Worm (Caenorhabditis elegans) whole organism, L4 larva: ENCODE data around the gene C47D12.5.
A peak's percentile ranks its signal among the peaks of the same experiment; 100 is the strongest.

ENCODE experiments used
- F10B5.3 ChIP-seq: sonication (generic microtip); optimal IDR thresholded peaks from 2 replicates; lab custom pipeline; 2016; ENCODE audit warnings: mild to moderate bottlenecking, missing genetic modification characterization, missing compliant biosample characterization
- F37D6.2 ChIP-seq: sonication (generic microtip); optimal IDR thresholded peaks from 2 replicates; lab custom pipeline; 2016; ENCODE audit warnings: mild to moderate bottlenecking, missing genetic modification characterization, missing compliant biosample characterization
- F44E2.7 ChIP-seq: fragments of 200-800 bp; sonication (Bioruptor generic); IDR thresholded peaks from 2 replicates; pipeline ENCODE4 v2.1.2; 2022; ENCODE audit warnings: missing genetic modification characterization, missing compliant biosample characterization
- T26A8.4 ChIP-seq: fragments of 200-800 bp; sonication (Bioruptor generic); IDR thresholded peaks from 2 replicates; pipeline ENCODE4 v1.3.6; 2022; ENCODE audit warnings: missing genetic modification characterization, missing compliant biosample characterization
- ZK337.2 ChIP-seq: fragments of 200-800 bp; sonication (Bioruptor generic); IDR thresholded peaks from 2 replicates; pipeline ENCODE4 v1.3.6; 2022; ENCODE audit warnings: missing genetic modification reagents, missing genetic modification characterization, missing compliant biosample characterization
- ZK546.5 ChIP-seq, 2 experiments: sonication (generic microtip); optimal IDR thresholded peaks; 2 replicates each; lab custom pipeline; 2017; ENCODE audit warnings: missing biosample characterization in 2 of 2, missing genetic modification characterization in 2 of 2
- aha-1 ChIP-seq: fragments of 150-350 bp; peaks from one replicate; lab custom pipeline; 2014; ENCODE audit warnings: missing biosample characterization, missing genetic modification characterization
- ama-1 ChIP-seq: fragments of 150-350 bp; optimal IDR thresholded peaks from 2 replicates; lab custom pipeline; 2014; ENCODE audit warnings: inconsistent platforms, mixed read lengths
- ceh-20 ChIP-seq: fragments of 200-800 bp; sonication (Bioruptor generic); IDR thresholded peaks from 2 replicates; pipeline ENCODE4 v1.3.6; 2022; ENCODE audit warnings: missing genetic modification reagents, missing genetic modification characterization, missing compliant biosample characterization
- daf-16 ChIP-seq, 3 experiments: sonication (generic microtip); optimal IDR thresholded peaks; 2 replicates each; lab custom pipeline; 2016 to 2017; ENCODE audit warnings: missing genetic modification characterization in 3 of 3, missing genetic modification reagents in 3 of 3, mild to moderate bottlenecking in 2 of 3, missing compliant biosample characterization in 2 of 3, missing biosample characterization in 1 of 3, moderate library complexity in 1 of 3
- dmd-6 ChIP-seq: fragments of 200-800 bp; sonication (Bioruptor generic); IDR thresholded peaks from 2 replicates; pipeline ENCODE4 v1.3.6; 2022; ENCODE audit warnings: missing genetic modification reagents, missing genetic modification characterization, missing compliant biosample characterization
- dmd-9 ChIP-seq: fragments of 200-800 bp; sonication (Bioruptor generic); IDR thresholded peaks from 2 replicates; pipeline ENCODE4 v1.3.6; 2022; ENCODE audit warnings: missing genetic modification reagents, missing genetic modification characterization, missing compliant biosample characterization
- duxl-1 ChIP-seq: sonication (generic microtip); optimal IDR thresholded peaks from 2 replicates; lab custom pipeline; 2016; ENCODE audit warnings: mild to moderate bottlenecking, missing genetic modification characterization, moderate library complexity, missing compliant biosample characterization; ENCODE audit not compliant: poor library complexity
- dve-1 ChIP-seq: sonication (generic microtip); optimal IDR thresholded peaks from 2 replicates; lab custom pipeline; 2017; ENCODE audit warnings: antibody characterized with exemption, mild to moderate bottlenecking, missing genetic modification characterization, missing compliant biosample characterization; ENCODE audit not compliant: insufficient read depth
- gei-8 ChIP-seq: fragments of 200-800 bp; sonication (Bioruptor generic); optimal IDR thresholded peaks from 2 replicates; lab custom pipeline; 2018; ENCODE audit warnings: mild to moderate bottlenecking, missing genetic modification characterization, missing compliant biosample characterization
- hif-1 ChIP-seq, 2 experiments: sonication (generic microtip); optimal IDR thresholded peaks; 2 replicates each; lab custom pipeline; 2016 to 2017; ENCODE audit warnings: missing compliant biosample characterization in 2 of 2, missing genetic modification characterization in 2 of 2, missing genetic modification reagents in 2 of 2, missing genotype in 2 of 2, mild to moderate bottlenecking in 1 of 2
- hlh-30 ChIP-seq: sonication (generic microtip); optimal IDR thresholded peaks from 2 replicates; lab custom pipeline; 2017; ENCODE audit warnings: antibody characterized with exemption, mild to moderate bottlenecking, missing genetic modification characterization, missing compliant biosample characterization; ENCODE audit not compliant: insufficient read depth
- hmg-1.1 ChIP-seq: fragments of 200-800 bp; sonication (Bioruptor generic); IDR thresholded peaks from 2 replicates; pipeline ENCODE4 v1.3.6; 2022; ENCODE audit warnings: missing genetic modification reagents, missing genetic modification characterization, missing compliant biosample characterization
- jun-1 ChIP-seq: fragments of 150-350 bp; optimal IDR thresholded peaks from 2 replicates; lab custom pipeline; 2014; ENCODE audit warnings: missing biosample characterization, missing genetic modification reagents, missing genetic modification characterization
- lin-29 ChIP-seq: fragments of 200-800 bp; sonication (Bioruptor generic); IDR thresholded peaks from 2 replicates; pipeline ENCODE4 v1.3.6; 2022; ENCODE audit warnings: missing genetic modification reagents, missing genetic modification characterization, missing compliant biosample characterization
- lin-38 ChIP-seq: fragments of 200-800 bp; sonication (Bioruptor generic); IDR thresholded peaks from 2 replicates; pipeline ENCODE4 v1.3.6; 2022; ENCODE audit warnings: missing genetic modification reagents, missing genetic modification characterization, missing compliant biosample characterization
- lsy-2 ChIP-seq, 2 experiments: fragments of 150-350 bp in 1 of 2; sonication (generic microtip) in 1 of 2; optimal IDR thresholded peaks; 2 replicates each; lab custom pipeline; 2014 to 2017; ENCODE audit warnings: missing biosample characterization in 2 of 2, missing genetic modification characterization in 2 of 2
- madf-9 ChIP-seq: fragments of 200-800 bp; sonication (Bioruptor generic); conservative IDR thresholded peaks from 2 replicates; pipeline ENCODE4 v1.3.6; 2022; ENCODE audit warnings: missing genetic modification reagents, missing genetic modification characterization, missing compliant biosample characterization
- mdt-29 ChIP-seq: fragments of 200-800 bp; sonication (Bioruptor generic); IDR thresholded peaks from 2 replicates; pipeline ENCODE4 v1.3.6; 2022; ENCODE audit warnings: missing genetic modification reagents, missing genetic modification characterization, missing compliant biosample characterization
- mep-1 ChIP-seq: fragments of 150-350 bp; sonication (generic microtip); optimal IDR thresholded peaks from 3 replicates; lab custom pipeline; 2014; ENCODE audit warnings: missing biosample characterization, missing genetic modification characterization
- mes-2 ChIP-seq: sonication (generic microtip); optimal IDR thresholded peaks from 2 replicates; lab custom pipeline; 2016; ENCODE audit warnings: missing genotype, mild to moderate bottlenecking, missing genetic modification characterization, missing compliant biosample characterization; ENCODE audit not compliant: poor library complexity, severe bottlenecking
- mxl-3 ChIP-seq: fragments of 200-800 bp; sonication (Bioruptor generic); optimal IDR thresholded peaks from 2 replicates; lab custom pipeline; 2018; ENCODE audit warnings: mild to moderate bottlenecking, missing genetic modification characterization, missing compliant biosample characterization
- nhr-10 ChIP-seq: fragments of 150-350 bp; optimal IDR thresholded peaks from 2 replicates; lab custom pipeline; 2014; ENCODE audit warnings: missing biosample characterization, missing genetic modification characterization
- nhr-102 ChIP-seq: sonication (generic microtip); optimal IDR thresholded peaks from 2 replicates; lab custom pipeline; 2016; ENCODE audit warnings: mild to moderate bottlenecking, missing genetic modification characterization, moderate library complexity, missing compliant biosample characterization
- nhr-111 ChIP-seq: fragments of 200-800 bp; sonication (Bioruptor generic); optimal IDR thresholded peaks from 2 replicates; lab custom pipeline; 2018; ENCODE audit warnings: mild to moderate bottlenecking, missing genetic modification characterization, missing compliant biosample characterization
- nhr-25 ChIP-seq: sonication (generic microtip); optimal IDR thresholded peaks from 2 replicates; lab custom pipeline; 2017; ENCODE audit warnings: missing genetic modification characterization, mild to moderate bottlenecking, missing compliant biosample characterization, antibody characterized with exemption, moderate library complexity, borderline replicate concordance; ENCODE audit not compliant: insufficient read depth
- nhr-42 ChIP-seq: fragments of 200-800 bp; sonication (Bioruptor generic); IDR thresholded peaks from 2 replicates; pipeline ENCODE4 v1.3.6; 2022; ENCODE audit warnings: missing genetic modification characterization, missing compliant biosample characterization
- nhr-48 ChIP-seq: sonication (generic microtip); optimal IDR thresholded peaks from 2 replicates; lab custom pipeline; 2016; ENCODE audit warnings: mild to moderate bottlenecking, missing genetic modification characterization, missing compliant biosample characterization
- nhr-77 ChIP-seq: fragments of 150-350 bp; optimal IDR thresholded peaks from 2 replicates; lab custom pipeline; 2014; ENCODE audit warnings: missing biosample characterization, missing genetic modification characterization
- pha-4 ChIP-seq, 2 experiments: fragments of 150-350 bp in 1 of 2; fragments of 200-800 bp in 1 of 2; sonication (Bioruptor generic) in 1 of 2; IDR thresholded peaks in 1 of 2; optimal IDR thresholded peaks in 1 of 2; 2 replicates each; pipeline versions ENCODE4 v1.3.6 to Lab custom; 2014 to 2022; ENCODE audit warnings: missing genetic modification characterization in 2 of 2, missing genetic modification reagents in 2 of 2, missing biosample characterization in 1 of 2, missing compliant biosample characterization in 1 of 2
- php-3 ChIP-seq: fragments of 200-800 bp; sonication (Bioruptor generic); IDR thresholded peaks from 2 replicates; pipeline ENCODE4 v1.3.6; 2022; ENCODE audit warnings: missing genetic modification reagents, missing genetic modification characterization, missing compliant biosample characterization
- saeg-2 ChIP-seq: fragments of 200-800 bp; sonication (Bioruptor generic); IDR thresholded peaks from 2 replicates; pipeline ENCODE4 v1.3.6; 2022; ENCODE audit warnings: missing genetic modification reagents, missing genetic modification characterization, missing compliant biosample characterization
- sdz-12 ChIP-seq: fragments of 200-800 bp; sonication (Bioruptor generic); optimal IDR thresholded peaks from 2 replicates; lab custom pipeline; 2018; ENCODE audit warnings: mild to moderate bottlenecking, missing genetic modification characterization, missing compliant biosample characterization
- spr-3 ChIP-seq: fragments of 200-800 bp; sonication (Bioruptor generic); optimal IDR thresholded peaks from 2 replicates; lab custom pipeline; 2018; ENCODE audit warnings: mild to moderate bottlenecking, missing genetic modification characterization, missing compliant biosample characterization
- tra-1 ChIP-seq: fragments of 200-800 bp; sonication (Bioruptor generic); IDR thresholded peaks from 2 replicates; pipeline ENCODE4 v1.3.6; 2022; ENCODE audit warnings: missing genetic modification reagents, missing genetic modification characterization, missing compliant biosample characterization
- unc-62 ChIP-seq, 3 experiments: fragments of 150-350 bp in 1 of 3; sonication (generic microtip); optimal IDR thresholded peaks in 2 of 3; peaks in 1 of 3; 1 replicate in 1 of 3; 2 replicates in 2 of 3; lab custom pipeline; 2014 to 2017; ENCODE audit warnings: missing biosample characterization in 3 of 3, missing genetic modification characterization in 3 of 3, missing genetic modification reagents in 3 of 3, missing genotype in 1 of 3
- vab-7 ChIP-seq: fragments of 200-800 bp; sonication (Bioruptor generic); IDR thresholded peaks from 2 replicates; pipeline ENCODE4 v1.3.6; 2022; ENCODE audit warnings: missing genetic modification reagents, missing genetic modification characterization, missing compliant biosample characterization
- zfp-2 ChIP-seq: sonication (generic microtip); optimal IDR thresholded peaks from 2 replicates; lab custom pipeline; 2016; ENCODE audit warnings: mild to moderate bottlenecking, missing genetic modification characterization, missing compliant biosample characterization
- zfp-3 ChIP-seq: fragments of 200-800 bp; sonication (Bioruptor generic); conservative IDR thresholded peaks from 2 replicates; pipeline ENCODE4 v1.3.6; 2022; ENCODE audit warnings: missing genetic modification reagents, missing genetic modification characterization, missing compliant biosample characterization

Gene C47D12.5

ce11 chrII:11637817-11638216 is 47.3 kb downstream of the C47D12.5 start:
- no peak for TF ChIP-seq aha-1 (tag; lab: Kevin White, UChicago)
- no peak for TF ChIP-seq madf-9
- TF ChIP-seq dmd-9 (GFP tag; lab: Robert Waterston, UW): no peak
- TF ChIP-seq tra-1 (GFP tag; lab: Robert Waterston, UW): no peak
- TF ChIP-seq vab-7 (GFP tag; lab: Robert Waterston, UW): no peak
- TF ChIP-seq zfp-2 (tag; lab: Kevin White, UChicago): no peak
- TF ChIP-seq lin-38 (GFP tag; lab: Robert Waterston, UW): peak; percentile 41
- no peak for TF ChIP-seq nhr-111 (GFP tag; lab: Kevin White, UChicago)
- TF ChIP-seq nhr-10 (tag; lab: Kevin White, UChicago): no peak
- TF ChIP-seq ceh-20 (GFP tag; lab: Robert Waterston, UW): no peak
- TF ChIP-seq jun-1 (tag; lab: Kevin White, UChicago): no peak
- TF ChIP-seq F10B5.3 (tag; lab: Kevin White, UChicago): no peak
- no peak for TF ChIP-seq saeg-2
- TF ChIP-seq sdz-12 (GFP tag; lab: Kevin White, UChicago): no peak
- no peak for TF ChIP-seq mxl-3 (GFP tag; lab: Kevin White, UChicago)
- no peak for TF ChIP-seq nhr-77 (tag; lab: Kevin White, UChicago)
- no peak for TF ChIP-seq F44E2.7
- no peak for TF ChIP-seq gei-8 (GFP tag; lab: Kevin White, UChicago)
- 0 out of 2 replicates have a peak, but pooled peaks have one; percentile 52 for TF ChIP-seq T26A8.4
- peak; percentile 24 for TF ChIP-seq nhr-102 (tag; lab: Kevin White, UChicago)
- no peak for TF ChIP-seq nhr-48 (tag; lab: Kevin White, UChicago)
- no peak for TF ChIP-seq lin-29
- no peak for TF ChIP-seq spr-3 (GFP tag; lab: Kevin White, UChicago)
- no peak for TF ChIP-seq zfp-3 (GFP tag; lab: Robert Waterston, UW)
- peak; percentile 0 for TF ChIP-seq F37D6.2 (tag; lab: Kevin White, UChicago)
- TF ChIP-seq mes-2 (tag; lab: Kevin White, UChicago): peak; percentile 2
- TF ChIP-seq dmd-6: no peak

ce11 chrII:11637189-11637754 is 47.8 kb downstream of the C47D12.5 start:
- TF ChIP-seq ama-1: peak; percentile 61
- TF ChIP-seq duxl-1: peak; percentile 50
- 0 out of 2 replicates have a peak, but pooled peaks have one; percentile 8 for TF ChIP-seq hmg-1.1 (GFP tag; lab: Robert Waterston, UW)
- TF ChIP-seq nhr-42 (GFP tag; lab: Robert Waterston, UW): 0 out of 2 replicates have a peak, but pooled peaks have one; percentile 15
- peak; percentile 50 for TF ChIP-seq mep-1 (tag; lab: Kevin White, UChicago)
- TF ChIP-seq ZK546.5 (tag; optimal IDR thresholded peaks at IDR 0.05; lab: Kevin White, UChicago): no peak
- TF ChIP-seq ZK337.2 (GFP tag; lab: Robert Waterston, UW): no peak
- TF ChIP-seq pha-4 (GFP tag; IDR thresholded peaks at IDR 0.05; lab: Robert Waterston, UW): 0 out of 2 replicates have a peak, but pooled peaks have one; percentile 15
- no peak for TF ChIP-seq pha-4 (tag; optimal IDR thresholded peaks at IDR 0.05; lab: Kevin White, UChicago)
- TF ChIP-seq lsy-2 (tag; optimal IDR thresholded peaks at IDR 0.05; lab: Kevin White, UChicago): peak in 1 of 2 experiments; percentile 18
- peak; percentile 24 for TF ChIP-seq aha-1 (tag; lab: Kevin White, UChicago)
- TF ChIP-seq spr-3 (GFP tag; lab: Kevin White, UChicago): no peak
- peak; percentile 84 for TF ChIP-seq nhr-25 (tag; lab: Kevin White, UChicago)
- TF ChIP-seq F10B5.3 (tag; lab: Kevin White, UChicago): no peak
- TF ChIP-seq mes-2 (tag; lab: Kevin White, UChicago): peak; percentile 52
- 0 out of 2 replicates have a peak, but pooled peaks have one; percentile 11 for TF ChIP-seq php-3 (GFP tag; lab: Robert Waterston, UW)
- TF ChIP-seq hif-1 (tag; optimal IDR thresholded peaks at IDR 0.05; lab: Kevin White, UChicago): peak in 1 of 2 experiments; percentile 7
- 0 out of 2 replicates have a peak, but pooled peaks have one; percentile 10 for TF ChIP-seq mdt-29 (GFP tag; lab: Robert Waterston, UW)
- peak in 1 of 2 experiments; percentile 78 for TF ChIP-seq unc-62 (GFP tag; optimal IDR thresholded peaks at IDR 0.05 in 1 of 2; lab: Kevin White, UChicago)
- TF ChIP-seq unc-62 (tag; optimal IDR thresholded peaks at IDR 0.05; lab: Kevin White, UChicago): no peak
- peak; percentile 74 for TF ChIP-seq dve-1 (tag; lab: Kevin White, UChicago)
- peak; percentile 17 for TF ChIP-seq nhr-48 (tag; lab: Kevin White, UChicago)
- peak; percentile 62; the same call in 1 of the 2 replicates for TF ChIP-seq T26A8.4
- TF ChIP-seq daf-16 (GFP tag; optimal IDR thresholded peaks at IDR 0.05; lab: Kevin White, UChicago): no peak
- peak; percentile 32 for TF ChIP-seq daf-16 (tag; optimal IDR thresholded peaks at IDR 0.05; lab: Kevin White, UChicago)
- TF ChIP-seq madf-9: 0 out of 2 replicates have a peak, but pooled peaks have one; percentile 37
- peak; percentile 49 for TF ChIP-seq nhr-102 (tag; lab: Kevin White, UChicago)
- peak; percentile 11 for TF ChIP-seq hlh-30 (tag; lab: Kevin White, UChicago)
